Worm (Caenorhabditis elegans): Measurements from ENCODE around the gene imp-3.

imp-3 gene

DNA sequence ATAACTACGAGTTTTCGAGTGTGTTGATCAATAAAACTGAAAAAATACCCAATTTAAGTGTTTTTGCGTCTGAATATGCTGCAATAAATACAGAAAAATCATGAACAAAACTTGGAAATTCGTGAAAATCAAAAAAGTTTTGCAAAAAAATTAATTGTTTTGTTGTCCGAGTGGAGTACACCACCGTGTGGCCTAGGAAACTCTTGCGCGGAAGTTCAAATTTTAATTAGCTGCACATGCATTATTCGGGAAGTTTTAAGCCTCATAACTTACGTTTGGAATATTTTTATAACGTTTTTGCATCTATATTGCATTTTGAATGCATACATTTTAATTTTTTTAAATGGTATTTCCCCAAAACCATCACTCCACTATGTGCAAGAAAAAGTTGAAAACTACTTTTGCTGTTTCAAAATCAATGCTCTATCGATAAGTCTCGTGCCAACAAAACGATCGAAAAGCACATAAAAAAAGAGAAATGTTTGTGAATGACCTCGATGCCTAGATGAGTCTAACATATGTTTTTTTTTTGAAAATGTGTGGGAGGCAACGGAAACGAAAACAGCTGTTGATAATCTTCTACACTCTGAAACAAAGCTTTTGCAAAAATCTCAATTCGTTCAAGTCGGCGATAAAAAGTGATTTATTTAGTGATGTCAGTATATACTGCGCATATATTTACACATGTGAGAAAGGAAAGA lies 27.1 kb upstream of the imp-3 start (continued):
- no peak for TF ChIP-seq unc-30 (tag; optimal IDR thresholded peaks at IDR 0.05)
- TF ChIP-seq egl-27 (tag; optimal IDR thresholded peaks at IDR 0.05), result no peak
- TF ChIP-seq hpl-2 (GFP tag; optimal IDR thresholded peaks at IDR 0.05), result no peak
- TF ChIP-seq hlh-4 (tag; optimal IDR thresholded peaks at IDR 0.05), result no peak
- no peak for TF ChIP-seq C34B4.2 (tag; optimal IDR thresholded peaks at IDR 0.05)
- peak; percentile 5 for TF ChIP-seq skn-1 (tag; optimal IDR thresholded peaks at IDR 0.05)
- TF ChIP-seq F16B12.6 (tag; optimal IDR thresholded peaks at IDR 0.05), result no peak
- TF ChIP-seq Y116A8C.19 (tag; optimal IDR thresholded peaks at IDR 0.05; ENCODE audit: borderline replicate concordance), result peak; percentile 6

DNA sequence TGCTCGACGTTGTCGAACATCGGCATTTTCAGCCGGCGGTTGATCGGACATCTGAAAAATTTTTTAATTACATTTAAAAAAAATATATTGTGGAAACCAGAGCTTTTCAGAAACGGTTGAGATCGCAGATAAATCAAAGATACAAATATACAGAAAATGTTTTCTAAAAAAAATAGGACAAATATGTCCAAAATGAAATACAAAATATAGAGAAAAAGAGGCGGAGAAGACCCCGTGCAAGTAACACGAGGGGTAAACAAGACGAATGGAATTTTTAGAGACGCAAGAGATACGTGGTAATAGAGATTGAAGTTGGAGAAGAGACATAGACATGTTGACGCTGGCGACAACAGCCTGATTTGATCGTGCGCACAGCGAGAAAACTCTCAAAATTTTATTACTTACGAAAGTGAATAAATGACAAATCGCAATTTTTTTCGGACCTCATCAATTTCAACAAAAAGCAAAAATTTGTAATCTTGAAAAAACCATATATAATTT lies 26.3 kb upstream of the imp-3 start, which contains the start of gene cdgs-1:
Gene cdgs-1 (minus strand): TSS at position 51 of the 501 bp plus-strand sequence.
- TF ChIP-seq mdl-1 (tag; optimal IDR thresholded peaks at IDR 0.05) (peak in 1 of 2 experiments; percentile 82), ztf-11 (tag; optimal IDR thresholded peaks at IDR 0.05) (no peak), blmp-1 (tag; optimal IDR thresholded peaks at IDR 0.05) (peak; percentile 69), rnt-1 (tag; optimal IDR thresholded peaks at IDR 0.05) (peak; percentile 23), C16A3.4 (tag; optimal IDR thresholded peaks at IDR 0.05) (peak; percentile 25), nhr-20 (tag; optimal IDR thresholded peaks at IDR 0.05) (peak; percentile 73), nhr-71 (tag; optimal IDR thresholded peaks at IDR 0.05) (peak; percentile 75), F16B12.6 (tag; optimal IDR thresholded peaks at IDR 0.05) (peak; percentile 15), dpl-1 (GFP tag; optimal IDR thresholded peaks at IDR 0.05) (peak; percentile 36 to 41 (median 36)), tbx-2 (tag; optimal IDR thresholded peaks at IDR 0.05) (peak; percentile 28), fkh-4 (tag; optimal IDR thresholded peaks at IDR 0.05; ENCODE audit: borderline replicate concordance) (no peak), nhr-85 (tag) (peak; percentile 33), mep-1 (tag; optimal IDR thresholded peaks at IDR 0.05) (peak; percentile 78), efl-1 (optimal IDR thresholded peaks at IDR 0.05) (peak; percentile 46 to 57), efl-1 (GFP tag; optimal IDR thresholded peaks at IDR 0.05 in 1 of 2) (peak; percentile 40 to 88), unc-62 (GFP tag; optimal IDR thresholded peaks at IDR 0.05) (no peak), swsn-7 (tag; optimal IDR thresholded peaks at IDR 0.05) (peak; percentile 28), jun-1 (tag; optimal IDR thresholded peaks at IDR 0.05) (no peak), ceh-82 (tag; optimal IDR thresholded peaks at IDR 0.05) (peak in 1 of 3 experiments; percentile 57), lsy-2 (tag; optimal IDR thresholded peaks at IDR 0.05) (peak; percentile 45 to 70), lin-35 (GFP tag; optimal IDR thresholded peaks at IDR 0.05) (peak; percentile 41 to 73), nhr-47 (tag; optimal IDR thresholded peaks at IDR 0.05) (peak; percentile 29), fkh-10 (GFP tag; optimal IDR thresholded peaks at IDR 0.05) (peak; percentile 65), snu-23 (GFP tag; optimal IDR thresholded peaks at IDR 0.05) (peak; percentile 70), xbp-1 (tag; optimal IDR thresholded peaks at IDR 0.05) (peak; percentile 18), lin-14 (GFP tag; optimal IDR thresholded peaks at IDR 0.05) (peak; percentile 85), hlh-4 (tag; optimal IDR thresholded peaks at IDR 0.05) (no peak), fkh-8 (tag; optimal IDR thresholded peaks at IDR 0.05) (peak; percentile 2), elt-3 (tag; optimal IDR thresholded peaks at IDR 0.05) (peak in 1 of 6 experiments; percentile 5), nhr-12 (tag; optimal IDR thresholded peaks at IDR 0.05) (no peak), skn-1 (tag; optimal IDR thresholded peaks at IDR 0.05) (peak; percentile 21), dsc-1 (tag; optimal IDR thresholded peaks at IDR 0.05) (peak; percentile 12)

DNA sequence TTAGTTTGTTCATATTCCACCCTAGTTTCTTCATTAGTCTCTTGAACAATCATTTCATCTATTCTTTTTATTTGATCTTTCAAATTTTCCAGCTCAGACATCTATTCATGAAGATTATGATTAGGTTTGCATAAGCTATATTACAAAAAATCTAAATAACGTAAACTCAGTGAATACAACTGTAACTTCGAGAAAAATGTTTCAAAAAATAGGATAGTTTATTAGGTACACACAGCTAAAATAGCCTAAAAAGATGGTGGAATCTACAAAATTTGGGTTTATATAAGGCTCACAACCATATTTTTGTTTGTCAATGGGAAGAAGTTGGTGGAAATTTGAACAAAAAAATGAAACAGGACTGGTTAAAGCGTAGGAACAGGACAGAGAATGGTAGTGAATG lies 23.3 kb upstream of the imp-3 start, which contains the start of gene zgpa-1:
Gene zgpa-1 (minus strand): TSS at position 101 of the 400 bp plus-strand sequence.
- TF ChIP-seq pax-3 (tag; optimal IDR thresholded peaks at IDR 0.05) (no peak), lin-35 (GFP tag; optimal IDR thresholded peaks at IDR 0.05) (no peak), lir-3 (tag; optimal IDR thresholded peaks at IDR 0.05; ENCODE audit: poor library complexity) (no peak), nhr-19 (GFP tag; conservative IDR thresholded peaks at IDR 0.05) (no peak), ces-1 (GFP tag; optimal IDR thresholded peaks at IDR 0.05) (no peak), pag-3 (tag; optimal IDR thresholded peaks at IDR 0.05; ENCODE audit: borderline replicate concordance, insufficient read depth) (no peak), snpc-4 (tag; optimal IDR thresholded peaks at IDR 0.05) (no peak), Y116A8C.19 (tag; optimal IDR thresholded peaks at IDR 0.05; ENCODE audit: borderline replicate concordance) (no peak), nhr-85 (tag) (no peak), rnt-1 (tag; optimal IDR thresholded peaks at IDR 0.05) (no peak), nhr-90 (tag; optimal IDR thresholded peaks at IDR 0.05; ENCODE audit: poor library complexity) (no peak), C04F5.9 (tag; optimal IDR thresholded peaks at IDR 0.05) (no peak), aha-1 (tag; optimal IDR thresholded peaks at IDR 0.05) (no peak), elt-3 (tag; optimal IDR thresholded peaks at IDR 0.05) (no peak), unc-30 (tag; optimal IDR thresholded peaks at IDR 0.05) (no peak), ama-1 (optimal IDR thresholded peaks at IDR 0.05) (no peak)
